Fruit fly (Drosophila melanogaster) whole organism, wandering third instar larva: Measurements from ENCODE around the gene Eip74EF.

Experiments used
- Abd-B ChIP-seq: fragments of >200 bp; optimal IDR thresholded peaks from 2 replicates; lab custom pipeline; 2017; ENCODE audit warnings: missing biosample characterization, missing genetic modification characterization
- CG32264 ChIP-seq: fragments of 200-800 bp; sonication (Bioruptor generic); optimal IDR thresholded peaks from 2 replicates; lab custom pipeline; 2016; ENCODE audit warnings: missing biosample characterization, missing genetic modification characterization
- CG9705 ChIP-seq: fragments of 200-800 bp; sonication (Bioruptor generic); optimal IDR thresholded peaks from 2 replicates; lab custom pipeline; 2018; ENCODE audit warnings: missing biosample characterization, mild to moderate bottlenecking, missing genetic modification characterization
- Dfd ChIP-seq: fragments of >200 bp; optimal IDR thresholded peaks from 2 replicates; lab custom pipeline; 2017; ENCODE audit warnings: missing biosample characterization, missing genetic modification characterization
- Dif ChIP-seq: fragments of 200-275, 200-300 bp; sonication (Bioruptor generic); optimal IDR thresholded peaks from 2 replicates; lab custom pipeline; 2018; ENCODE audit warnings: missing biosample characterization, missing genetic modification characterization; ENCODE audit not compliant: partially characterized antibody
- GATAd ChIP-seq: sonication (Bioruptor generic); optimal IDR thresholded peaks from 2 replicates; lab custom pipeline; 2016; ENCODE audit warnings: missing biosample characterization, missing genetic modification characterization
- HLH106 ChIP-seq: fragments of 200-800 bp; optimal IDR thresholded peaks from 3 replicates; lab custom pipeline; 2019; ENCODE audit warnings: missing biosample characterization, mild to moderate bottlenecking, missing genetic modification characterization, moderate library complexity
- Hnf4 ChIP-seq: fragments of 200-800 bp; sonication (Bioruptor generic); optimal IDR thresholded peaks from 2 replicates; lab custom pipeline; 2016; ENCODE audit warnings: missing biosample characterization, mild to moderate bottlenecking, missing genetic modification characterization
- Hr78 ChIP-seq: fragments of >200 bp; optimal IDR thresholded peaks from 2 replicates; lab custom pipeline; 2017; ENCODE audit warnings: missing biosample characterization, missing genetic modification characterization
- Hr83 ChIP-seq: fragments of 200-300 bp; sonication (Bioruptor generic); optimal IDR thresholded peaks from 2 replicates; lab custom pipeline; 2016; ENCODE audit warnings: missing biosample characterization, mild to moderate bottlenecking, missing genetic modification characterization, moderate library complexity; ENCODE audit not compliant: poor library complexity, severe bottlenecking
- Jra ChIP-seq: sonication (Bioruptor generic); optimal IDR thresholded peaks from 2 replicates; lab custom pipeline; 2016; ENCODE audit warnings: missing biosample characterization, missing genetic modification characterization
- Mio ChIP-seq: sonication (Bioruptor generic); optimal IDR thresholded peaks from 2 replicates; lab custom pipeline; 2016; ENCODE audit warnings: missing biosample characterization, missing genetic modification characterization
- Myc ChIP-seq: fragments of >200 bp; optimal IDR thresholded peaks from 2 replicates; lab custom pipeline; 2017
- N ChIP-seq: fragments of >200 bp; optimal IDR thresholded peaks from 2 replicates; lab custom pipeline; 2018; ENCODE audit warnings: missing biosample characterization, missing external identifiers, missing genetic modification characterization
- OdsH ChIP-seq: fragments of 200-800 bp; sonication (Bioruptor generic); optimal IDR thresholded peaks from 2 replicates; lab custom pipeline; 2016; ENCODE audit warnings: missing biosample characterization, mild to moderate bottlenecking, missing genetic modification characterization
- Rel ChIP-seq, 2 experiments: fragments of 200-800 bp; sonication (Bioruptor generic) in 1 of 2; optimal IDR thresholded peaks; 2 replicates in 1 of 2; 3 replicates in 1 of 2; lab custom pipeline; 2016 to 2019; ENCODE audit warnings: mild to moderate bottlenecking in 2 of 2, missing biosample characterization in 2 of 2, missing genetic modification characterization in 2 of 2, moderate library complexity in 1 of 2
- Sp1 ChIP-seq: fragments of 200-800 bp; sonication (Bioruptor generic); optimal IDR thresholded peaks from 3 replicates; lab custom pipeline; 2019; ENCODE audit warnings: missing biosample characterization, mild to moderate bottlenecking, missing genetic modification characterization, moderate library complexity
- Vsx2 ChIP-seq: fragments of 200-300, 225-300 bp; sonication (Bioruptor generic); optimal IDR thresholded peaks from 2 replicates; lab custom pipeline; 2018; ENCODE audit warnings: missing biosample characterization, missing genetic modification characterization; ENCODE audit not compliant: partially characterized antibody
- br ChIP-seq: fragments of 200-800 bp; sonication (Bioruptor generic); optimal IDR thresholded peaks from 2 replicates; lab custom pipeline; 2016; ENCODE audit warnings: missing biosample characterization, missing genetic modification characterization
- brk ChIP-seq: fragments of 200-800 bp; sonication (Bioruptor generic); optimal IDR thresholded peaks from 2 replicates; lab custom pipeline; 2016; ENCODE audit warnings: missing biosample characterization, mild to moderate bottlenecking, missing genetic modification characterization
- dl ChIP-seq, 2 experiments: fragments of 175-275, 200-275 bp in 1 of 2; fragments of 200-275 bp in 1 of 2; sonication (Bioruptor generic); optimal IDR thresholded peaks; lab custom pipeline; 2018; ENCODE audit warnings: mild to moderate bottlenecking in 2 of 2, missing biosample characterization in 2 of 2, missing genetic modification characterization in 2 of 2, moderate library complexity in 2 of 2; ENCODE audit not compliant: partially characterized antibody in 2 of 2, insufficient read depth in 1 of 2
- dmrt93B ChIP-seq: fragments of 200-800 bp; sonication (Bioruptor generic); optimal IDR thresholded peaks from 2 replicates; lab custom pipeline; 2018; ENCODE audit warnings: missing biosample characterization, mild to moderate bottlenecking, missing genetic modification characterization
- dsf ChIP-seq: sonication (Bioruptor generic); optimal IDR thresholded peaks from 2 replicates; lab custom pipeline; 2016; ENCODE audit warnings: missing biosample characterization, missing genetic modification characterization, borderline replicate concordance
- ey ChIP-seq: fragments of 200-800 bp; sonication (Bioruptor generic); optimal IDR thresholded peaks from 2 replicates; lab custom pipeline; 2016; ENCODE audit warnings: missing biosample characterization, missing genetic modification characterization
- foxo ChIP-seq, 2 experiments: fragments of 200-800 bp; sonication (Bioruptor generic); optimal IDR thresholded peaks; 2 replicates in 1 of 2; 3 replicates in 1 of 2; lab custom pipeline; 2016 to 2017; ENCODE audit warnings: missing biosample characterization in 2 of 2, missing genetic modification characterization in 2 of 2
- fru ChIP-seq: fragments of 200-800 bp; sonication (Bioruptor generic); optimal IDR thresholded peaks from 3 replicates; lab custom pipeline; 2016; ENCODE audit warnings: missing biosample characterization, mild to moderate bottlenecking, missing genetic modification characterization
- h ChIP-seq: fragments of 200-800 bp; sonication (Bioruptor generic); optimal IDR thresholded peaks from 3 replicates; lab custom pipeline; 2016; ENCODE audit warnings: missing biosample characterization, mild to moderate bottlenecking, missing genetic modification characterization
- jim ChIP-seq: fragments of 175-275, 200-325 bp; sonication (Bioruptor generic); optimal IDR thresholded peaks from 2 replicates; lab custom pipeline; 2016; ENCODE audit warnings: missing biosample characterization, mild to moderate bottlenecking, missing genetic modification characterization
- lola ChIP-seq: fragments of >200 bp; optimal IDR thresholded peaks from 2 replicates; lab custom pipeline; 2017; ENCODE audit warnings: missing biosample characterization, missing genetic modification characterization
- pan ChIP-seq: fragments of >200 bp; optimal IDR thresholded peaks from 2 replicates; lab custom pipeline; 2017
- psq ChIP-seq: fragments of 200-800 bp; sonication (Bioruptor generic); optimal IDR thresholded peaks from 3 replicates; lab custom pipeline; 2017; ENCODE audit warnings: missing biosample characterization, mild to moderate bottlenecking, missing genetic modification characterization, moderate library complexity
- rgr ChIP-seq: fragments of 200-800 bp; sonication (Bioruptor generic); optimal IDR thresholded peaks from 3 replicates; lab custom pipeline; 2016; ENCODE audit warnings: missing biosample characterization, mild to moderate bottlenecking, missing genetic modification characterization
- sage ChIP-seq: fragments of 200-800 bp; sonication (Bioruptor generic); optimal IDR thresholded peaks from 2 replicates; lab custom pipeline; 2016; ENCODE audit warnings: missing biosample characterization, mild to moderate bottlenecking, missing genetic modification characterization
- sv ChIP-seq: fragments of 200-800 bp; sonication (Bioruptor generic); optimal IDR thresholded peaks from 3 replicates; lab custom pipeline; 2016; ENCODE audit warnings: missing biosample characterization, missing genetic modification characterization
- tai ChIP-seq: sonication (Bioruptor generic); optimal IDR thresholded peaks from 2 replicates; lab custom pipeline; 2016; ENCODE audit warnings: missing biosample characterization, missing genetic modification characterization
- usp ChIP-seq: fragments of >200 bp; optimal IDR thresholded peaks from 2 replicates; lab custom pipeline; 2017; ENCODE audit warnings: missing biosample characterization, missing genetic modification characterization
- woc ChIP-seq: sonication (Bioruptor generic); optimal IDR thresholded peaks from 2 replicates; lab custom pipeline; 2016; ENCODE audit warnings: missing biosample characterization, mild to moderate bottlenecking, missing genetic modification characterization

The Eip74EF gene

DNA sequence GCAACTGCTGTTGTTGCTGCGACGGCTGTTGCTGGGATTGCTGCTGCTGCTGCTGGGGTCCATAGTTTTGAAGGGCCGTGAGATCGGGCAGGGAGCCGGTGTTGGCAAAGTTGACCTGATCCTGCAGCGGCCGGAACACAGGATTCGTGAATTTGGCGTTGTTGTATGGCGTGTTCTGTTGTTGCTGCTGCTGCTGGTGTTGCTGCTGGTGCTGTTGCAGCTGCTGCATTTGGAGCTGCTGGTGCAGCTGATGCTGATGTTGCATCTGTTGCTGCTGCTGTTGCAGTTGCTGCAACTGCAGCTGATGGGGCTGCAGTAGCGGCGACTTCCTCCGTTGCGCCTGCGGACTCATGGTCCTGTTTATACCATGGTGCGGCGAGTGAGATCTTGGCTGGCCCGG, 44.5 kb upstream of the Eip74EF start:
- TF ChIP-seq Dfd (GFP tag; lab: Kevin White, UChicago) (peak; percentile 95), Myc (lab: Kevin White, UChicago) (no peak)

dm6 chr3L:17659268-17659589, 40.1 kb upstream of the Eip74EF start:
- TF ChIP-seq Dif (GFP tag; lab: Kevin White, UChicago), result no peak
- no peak for TF ChIP-seq dsf
- no peak for TF ChIP-seq N (GFP tag; lab: Kevin White, UChicago)
- no peak for TF ChIP-seq Dfd (GFP tag; lab: Kevin White, UChicago)
- no peak for TF ChIP-seq woc
- TF ChIP-seq brk (GFP tag; lab: Kevin White, UChicago), result no peak
- TF ChIP-seq jim (GFP tag; lab: Kevin White, UChicago), result no peak
- TF ChIP-seq sage (GFP tag; lab: Kevin White, UChicago), result no peak
- no peak for TF ChIP-seq lola (GFP tag; lab: Kevin White, UChicago)
- TF ChIP-seq CG32264 (GFP tag; lab: Kevin White, UChicago), result no peak
- no peak for TF ChIP-seq br (GFP tag; lab: Kevin White, UChicago)
- TF ChIP-seq HLH106, result no peak
- no peak for TF ChIP-seq GATAd (GFP tag; lab: Kevin White, UChicago)
- TF ChIP-seq Myc (lab: Kevin White, UChicago), result no peak
- peak; percentile 52 for TF ChIP-seq rgr
- TF ChIP-seq dmrt93B, result no peak
- no peak for TF ChIP-seq psq
- peak in 1 of 2 experiments; percentile 2 for TF ChIP-seq foxo (GFP tag; optimal IDR thresholded peaks at IDR 0.05; lab: Kevin White, UChicago)
- TF ChIP-seq ey, result no peak
- peak; percentile 51 for TF ChIP-seq h (GFP tag; lab: Kevin White, UChicago)
- TF ChIP-seq tai, result peak; percentile 19
- TF ChIP-seq usp, result no peak
- no peak for TF ChIP-seq Sp1 (GFP tag; lab: Kevin White, UChicago)
- no peak for TF ChIP-seq sv
- no peak for TF ChIP-seq Jra (GFP tag; lab: Kevin White, UChicago)
- TF ChIP-seq Hr78 (GFP tag; lab: Kevin White, UChicago), result no peak
- no peak for TF ChIP-seq Mio (GFP tag; lab: Kevin White, UChicago)
- peak; percentile 38 for TF ChIP-seq Hnf4
- TF ChIP-seq Abd-B, result no peak
- TF ChIP-seq CG9705, result no peak
- TF ChIP-seq dl (GFP tag; optimal IDR thresholded peaks at IDR 0.05; lab: Kevin White, UChicago; ENCODE audit: insufficient read depth in 1 of 2, partially characterized antibody in 2 of 2), result no peak
- peak; percentile 89 for TF ChIP-seq Hr83
- no peak for TF ChIP-seq pan (lab: Kevin White, UChicago)
- peak; percentile 16 for TF ChIP-seq OdsH (GFP tag; lab: Kevin White, UChicago)
- TF ChIP-seq fru (GFP tag; lab: Kevin White, UChicago), result no peak

DNA sequence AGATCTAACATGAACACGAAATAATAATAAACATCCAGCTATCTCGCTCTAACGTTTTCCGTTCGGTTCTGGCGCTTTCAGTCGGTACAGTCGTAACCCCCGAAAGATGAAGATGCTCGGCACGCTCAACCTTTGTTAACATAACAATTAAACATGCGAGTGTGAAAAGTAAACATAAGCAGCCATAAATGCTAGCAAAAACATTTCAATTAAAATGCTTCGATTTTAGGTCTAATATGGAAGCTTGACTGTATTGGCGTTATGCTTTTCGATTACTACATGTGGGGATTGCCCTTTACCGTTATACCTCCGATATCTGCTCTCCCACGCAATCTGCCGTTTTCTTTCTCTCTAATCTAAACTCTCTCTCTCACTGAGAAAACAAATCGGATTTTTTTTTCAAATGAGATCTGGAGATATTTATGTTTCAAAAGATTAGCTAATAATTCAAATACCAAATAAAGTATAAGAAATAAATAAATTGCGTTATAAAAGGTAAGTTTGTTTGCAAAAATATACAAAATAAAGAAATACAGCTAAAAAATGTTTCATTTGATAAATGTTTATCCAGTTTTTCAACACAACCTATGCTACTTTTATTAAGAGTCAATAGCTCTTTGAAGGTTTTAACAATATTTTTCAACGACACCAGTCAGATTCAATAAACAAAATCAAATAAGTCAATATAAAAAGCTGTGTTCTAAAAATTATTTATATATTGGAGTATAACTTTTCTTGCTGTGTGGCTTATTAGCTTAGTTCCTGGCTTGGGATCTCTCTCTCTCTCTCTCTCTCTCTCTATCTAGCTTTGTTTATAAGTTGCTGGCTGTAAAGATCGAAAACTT, 39.5 kb upstream of the Eip74EF start:
- TF ChIP-seq OdsH (GFP tag; lab: Kevin White, UChicago) (peak; percentile 79), h (GFP tag; lab: Kevin White, UChicago) (peak; percentile 81), Dif (GFP tag; lab: Kevin White, UChicago) (no peak), CG32264 (GFP tag; lab: Kevin White, UChicago) (peak; percentile 56), woc (peak; percentile 8), Vsx2 (GFP tag; lab: Kevin White, UChicago) (peak; percentile 39), dsf (no peak), Mio (GFP tag; lab: Kevin White, UChicago) (peak; percentile 34), ey (peak; percentile 88), Sp1 (GFP tag; lab: Kevin White, UChicago) (peak; percentile 24), jim (GFP tag; lab: Kevin White, UChicago) (no peak), rgr (peak; percentile 83), pan (lab: Kevin White, UChicago) (no peak), Rel (GFP tag; optimal IDR thresholded peaks at IDR 0.05; lab: Kevin White, UChicago) (no peak), Rel (tag; optimal IDR thresholded peaks at IDR 0.05; lab: Kevin White, UChicago) (peak; percentile 44), brk (GFP tag; lab: Kevin White, UChicago) (no peak), psq (peak; percentile 42), foxo (GFP tag; optimal IDR thresholded peaks at IDR 0.05; lab: Kevin White, UChicago) (peak; percentile 71 to 86), dl (GFP tag; optimal IDR thresholded peaks at IDR 0.05; lab: Kevin White, UChicago; ENCODE audit: insufficient read depth in 1 of 2, partially characterized antibody in 2 of 2) (no peak), br (GFP tag; lab: Kevin White, UChicago) (peak; percentile 77), Hnf4 (peak; percentile 74), dmrt93B (peak; percentile 26), N (GFP tag; lab: Kevin White, UChicago) (no peak), tai (peak; percentile 66), Hr78 (GFP tag; lab: Kevin White, UChicago) (no peak), CG9705 (no peak), fru (GFP tag; lab: Kevin White, UChicago) (peak; percentile 73), HLH106 (peak; percentile 58), sv (peak; percentile 88), Abd-B (no peak)
- TF ChIP-seq, all 38 proteins: peak for 19
